Worm (Caenorhabditis elegans): ENCODE results near the gene K12H6.7.

ce11 chrII:2801764-2802163, 35.0 kb downstream of the K12H6.7 start:
- TF ChIP-seq unc-62 (GFP tag; optimal IDR thresholded peaks at IDR 0.05) (no peak), ztf-18 (tag; optimal IDR thresholded peaks at IDR 0.05) (no peak), ama-1 (optimal IDR thresholded peaks at IDR 0.05) (no peak), ama-1 (GFP tag; optimal IDR thresholded peaks at IDR 0.05) (no peak), ceh-40 (GFP tag; IDR thresholded peaks at IDR 0.05) (no peak), snpc-4 (GFP tag; optimal IDR thresholded peaks at IDR 0.05) (no peak), snpc-4 (tag; optimal IDR thresholded peaks at IDR 0.05) (no peak), ztf-28 (GFP tag; IDR thresholded peaks at IDR 0.05) (no peak), ztf-22 (GFP tag; optimal IDR thresholded peaks at IDR 0.05) (no peak), egl-18 (GFP tag; IDR thresholded peaks at IDR 0.05) (no peak), tbx-9 (tag; optimal IDR thresholded peaks at IDR 0.05; ENCODE audit: borderline replicate concordance) (no peak), Y53F4B.3 (GFP tag; IDR thresholded peaks at IDR 0.05) (no peak), ceh-27 (GFP tag; optimal IDR thresholded peaks at IDR 0.05) (no peak)
